Worm (Caenorhabditis elegans): ENCODE data around the gene Y56A3A.16.

DNA sequence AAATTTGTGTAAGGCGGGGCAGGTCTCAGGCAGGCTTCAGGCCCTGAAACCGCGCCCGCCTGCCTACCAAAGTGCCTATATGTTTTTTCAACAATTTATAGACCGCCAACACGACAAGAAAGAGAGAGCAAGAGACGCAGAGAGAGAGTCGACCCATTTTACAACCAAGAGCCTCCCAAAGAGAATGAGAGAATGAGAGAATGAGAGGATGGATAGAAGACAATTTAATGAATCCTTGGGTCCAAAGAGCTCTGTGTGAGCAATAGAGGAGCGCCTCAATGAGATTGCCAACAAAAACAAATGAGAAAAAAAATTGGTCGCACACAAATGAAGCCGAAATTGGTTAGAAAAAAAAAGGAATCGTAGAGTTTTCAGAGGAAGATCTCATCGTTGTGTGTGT lies 23.8 kb upstream of the Y56A3A.16 start:
- no peak for TF ChIP-seq cog-1 (tag; optimal IDR thresholded peaks at IDR 0.05)
- no peak for TF ChIP-seq ztf-23 (GFP tag; IDR thresholded peaks at IDR 0.05)
- no peak for TF ChIP-seq flt-1 (GFP tag; IDR thresholded peaks at IDR 0.05)
- no peak for TF ChIP-seq tab-1 (GFP tag; IDR thresholded peaks at IDR 0.05)
- no peak for TF ChIP-seq T22C8.4 (GFP tag; IDR thresholded peaks at IDR 0.05)

All from whole organism, midembryonic.